Worm (Caenorhabditis elegans) whole organism, L4 larva: ENCODE measurements around the gene E02C12.10.
A peak's percentile ranks its signal among the peaks of the same experiment; 100 is the strongest.

Experiments
- D1046.2 ChIP-seq: fragments of 200-800 bp; sonication (Bioruptor generic); IDR thresholded peaks from 2 replicates; pipeline ENCODE4 v1.3.6; 2022; ENCODE audit warnings: missing genetic modification characterization, missing compliant biosample characterization
- F26F4.8 ChIP-seq: fragments of 200-800 bp; sonication (Bioruptor generic); conservative IDR thresholded peaks from 2 replicates; pipeline ENCODE4 v1.3.6; 2022; ENCODE audit warnings: missing genetic modification characterization, missing compliant biosample characterization
- F49E8.2 ChIP-seq: sonication (generic microtip); optimal IDR thresholded peaks from 2 replicates; lab custom pipeline; 2016; ENCODE audit warnings: missing compliant biosample characterization, mild to moderate bottlenecking, missing genetic modification characterization, borderline replicate concordance
- R02D3.7 ChIP-seq: fragments of 150-350 bp; sonication (generic microtip); optimal IDR thresholded peaks from 3 replicates; lab custom pipeline; 2014; ENCODE audit warnings: missing biosample characterization, missing genetic modification characterization
- T20F7.1 ChIP-seq: fragments of 200-800 bp; sonication (Bioruptor generic); optimal IDR thresholded peaks from 2 replicates; lab custom pipeline; 2018; ENCODE audit warnings: mild to moderate bottlenecking, missing genetic modification characterization, missing compliant biosample characterization
- T26A8.4 ChIP-seq: fragments of 200-800 bp; sonication (Bioruptor generic); IDR thresholded peaks from 2 replicates; pipeline ENCODE4 v1.3.6; 2022; ENCODE audit warnings: missing genetic modification characterization, missing compliant biosample characterization
- Y105C5A.15 ChIP-seq: fragments of 200-800 bp; sonication (Bioruptor generic); IDR thresholded peaks from 2 replicates; pipeline ENCODE4 v1.3.6; 2022; ENCODE audit warnings: missing genetic modification characterization, missing compliant biosample characterization
- Y48G9A.11 ChIP-seq: fragments of 200-800 bp; sonication (Bioruptor generic); IDR thresholded peaks from 2 replicates; pipeline ENCODE4 v1.3.6; 2022; ENCODE audit warnings: missing genetic modification reagents, missing genetic modification characterization, missing compliant biosample characterization
- Y75B8A.6 ChIP-seq: fragments of 200-800 bp; sonication (Bioruptor generic); IDR thresholded peaks from 2 replicates; pipeline ENCODE4 v1.3.6; 2022; ENCODE audit warnings: missing genetic modification reagents, missing genetic modification characterization, missing compliant biosample characterization
- ZK546.5 ChIP-seq, 2 experiments: sonication (generic microtip); optimal IDR thresholded peaks; 2 replicates each; lab custom pipeline; 2017; ENCODE audit warnings: missing biosample characterization in 2 of 2, missing genetic modification characterization in 2 of 2
- aha-1 ChIP-seq: fragments of 150-350 bp; peaks from one replicate; lab custom pipeline; 2014; ENCODE audit warnings: missing biosample characterization, missing genetic modification characterization
- ama-1 ChIP-seq: fragments of 150-350 bp; optimal IDR thresholded peaks from 2 replicates; lab custom pipeline; 2014; ENCODE audit warnings: inconsistent platforms, mixed read lengths
- ceh-20 ChIP-seq: fragments of 200-800 bp; sonication (Bioruptor generic); IDR thresholded peaks from 2 replicates; pipeline ENCODE4 v1.3.6; 2022; ENCODE audit warnings: missing genetic modification reagents, missing genetic modification characterization, missing compliant biosample characterization
- ceh-28 ChIP-seq: fragments of 150-350 bp; optimal IDR thresholded peaks from 2 replicates; lab custom pipeline; 2014; ENCODE audit warnings: missing biosample characterization, missing genetic modification reagents, missing genetic modification characterization
- ceh-44 ChIP-seq: fragments of 200-800 bp; sonication (Bioruptor generic); IDR thresholded peaks from 2 replicates; pipeline ENCODE4 v1.3.6; 2022; ENCODE audit warnings: missing genetic modification reagents, missing genetic modification characterization, missing compliant biosample characterization
- ces-1 ChIP-seq: fragments of 150-350 bp; sonication (generic microtip); optimal IDR thresholded peaks from 4 replicates; lab custom pipeline; 2014; ENCODE audit warnings: missing biosample characterization, missing genetic modification reagents, missing genetic modification characterization
- daf-12 ChIP-seq: fragments of 150-350 bp; optimal IDR thresholded peaks from 2 replicates; lab custom pipeline; 2014; ENCODE audit warnings: missing biosample characterization, missing genetic modification reagents, missing genetic modification characterization
- duxl-1 ChIP-seq: sonication (generic microtip); optimal IDR thresholded peaks from 2 replicates; lab custom pipeline; 2016; ENCODE audit warnings: mild to moderate bottlenecking, missing genetic modification characterization, moderate library complexity, missing compliant biosample characterization; ENCODE audit not compliant: poor library complexity
- egl-43 ChIP-seq: fragments of 200-800 bp; sonication (Bioruptor generic); IDR thresholded peaks from 2 replicates; pipeline ENCODE4 v1.3.6; 2022; ENCODE audit warnings: missing genetic modification reagents, missing genetic modification characterization, missing compliant biosample characterization
- fkh-10 ChIP-seq: fragments of 150-350 bp; optimal IDR thresholded peaks from 2 replicates; lab custom pipeline; 2014; ENCODE audit warnings: missing biosample characterization, missing genetic modification reagents, missing genetic modification characterization
- fos-1 ChIP-seq: fragments of 150-350 bp; optimal IDR thresholded peaks from 2 replicates; lab custom pipeline; 2014; ENCODE audit warnings: missing biosample characterization, missing genetic modification characterization
- gei-8 ChIP-seq: fragments of 200-800 bp; sonication (Bioruptor generic); optimal IDR thresholded peaks from 2 replicates; lab custom pipeline; 2018; ENCODE audit warnings: mild to moderate bottlenecking, missing genetic modification characterization, missing compliant biosample characterization
- hlh-30 ChIP-seq: sonication (generic microtip); optimal IDR thresholded peaks from 2 replicates; lab custom pipeline; 2017; ENCODE audit warnings: antibody characterized with exemption, mild to moderate bottlenecking, missing genetic modification characterization, missing compliant biosample characterization; ENCODE audit not compliant: insufficient read depth
- lin-1 ChIP-seq: fragments of 200-800 bp; sonication (Bioruptor generic); IDR thresholded peaks from 2 replicates; pipeline ENCODE4 v1.3.6; 2022; ENCODE audit warnings: missing genetic modification reagents, missing genetic modification characterization, missing compliant biosample characterization
- lin-13 ChIP-seq: fragments of 150-350 bp; optimal IDR thresholded peaks from 2 replicates; lab custom pipeline; 2014; ENCODE audit warnings: missing biosample characterization, missing genetic modification reagents, missing genetic modification characterization
- lin-15B ChIP-seq: fragments of 150-350 bp; sonication (generic microtip); optimal IDR thresholded peaks from 3 replicates; lab custom pipeline; 2014; ENCODE audit warnings: missing biosample characterization, missing genetic modification characterization
- lin-29 ChIP-seq: fragments of 200-800 bp; sonication (Bioruptor generic); IDR thresholded peaks from 2 replicates; pipeline ENCODE4 v1.3.6; 2022; ENCODE audit warnings: missing genetic modification reagents, missing genetic modification characterization, missing compliant biosample characterization
- lin-39 ChIP-seq: fragments of 150-350 bp; optimal IDR thresholded peaks from 2 replicates; lab custom pipeline; 2014; ENCODE audit warnings: missing biosample characterization, missing genetic modification reagents, missing genetic modification characterization
- lir-3 ChIP-seq: sonication (generic microtip); optimal IDR thresholded peaks from 2 replicates; lab custom pipeline; 2016; ENCODE audit warnings: mild to moderate bottlenecking, missing genetic modification characterization, missing compliant biosample characterization
- lsy-2 ChIP-seq, 2 experiments: fragments of 150-350 bp in 1 of 2; sonication (generic microtip) in 1 of 2; optimal IDR thresholded peaks; 2 replicates each; lab custom pipeline; 2014 to 2017; ENCODE audit warnings: missing biosample characterization in 2 of 2, missing genetic modification characterization in 2 of 2
- madf-9 ChIP-seq: fragments of 200-800 bp; sonication (Bioruptor generic); conservative IDR thresholded peaks from 2 replicates; pipeline ENCODE4 v1.3.6; 2022; ENCODE audit warnings: missing genetic modification reagents, missing genetic modification characterization, missing compliant biosample characterization
- mdl-1 ChIP-seq, 2 experiments: fragments of 150-350 bp in 1 of 2; sonication (generic microtip) in 1 of 2; optimal IDR thresholded peaks; 2 replicates each; lab custom pipeline; 2014 to 2017; ENCODE audit warnings: missing biosample characterization in 2 of 2, missing genetic modification characterization in 2 of 2
- mdt-29 ChIP-seq: fragments of 200-800 bp; sonication (Bioruptor generic); IDR thresholded peaks from 2 replicates; pipeline ENCODE4 v1.3.6; 2022; ENCODE audit warnings: missing genetic modification reagents, missing genetic modification characterization, missing compliant biosample characterization
- mep-1 ChIP-seq: fragments of 150-350 bp; sonication (generic microtip); optimal IDR thresholded peaks from 3 replicates; lab custom pipeline; 2014; ENCODE audit warnings: missing biosample characterization, missing genetic modification characterization
- mes-2 ChIP-seq: sonication (generic microtip); optimal IDR thresholded peaks from 2 replicates; lab custom pipeline; 2016; ENCODE audit warnings: missing genotype, mild to moderate bottlenecking, missing genetic modification characterization, missing compliant biosample characterization; ENCODE audit not compliant: poor library complexity, severe bottlenecking
- nhr-111 ChIP-seq: fragments of 200-800 bp; sonication (Bioruptor generic); optimal IDR thresholded peaks from 2 replicates; lab custom pipeline; 2018; ENCODE audit warnings: mild to moderate bottlenecking, missing genetic modification characterization, missing compliant biosample characterization
- nhr-237 ChIP-seq: sonication (generic microtip); optimal IDR thresholded peaks from 2 replicates; lab custom pipeline; 2017; ENCODE audit warnings: missing biosample characterization, missing genetic modification characterization
- nhr-28 ChIP-seq: fragments of 150-350 bp; optimal IDR thresholded peaks from 2 replicates; lab custom pipeline; 2014; ENCODE audit warnings: missing biosample characterization, missing genetic modification characterization
- nhr-77 ChIP-seq: fragments of 150-350 bp; optimal IDR thresholded peaks from 2 replicates; lab custom pipeline; 2014; ENCODE audit warnings: missing biosample characterization, missing genetic modification characterization
- php-3 ChIP-seq: fragments of 200-800 bp; sonication (Bioruptor generic); IDR thresholded peaks from 2 replicates; pipeline ENCODE4 v1.3.6; 2022; ENCODE audit warnings: missing genetic modification reagents, missing genetic modification characterization, missing compliant biosample characterization
- set-16 ChIP-seq: fragments of 200-800 bp; sonication (Bioruptor generic); IDR thresholded peaks from 2 replicates; pipeline ENCODE4 v1.3.6; 2022; ENCODE audit warnings: missing genetic modification reagents, missing genetic modification characterization, missing compliant biosample characterization
- snpc-1.2 ChIP-seq: fragments of 200-800 bp; sonication (Bioruptor generic); IDR thresholded peaks from 2 replicates; pipeline ENCODE4 v1.3.6; 2022; ENCODE audit warnings: missing genetic modification reagents, missing genetic modification characterization, missing compliant biosample characterization
- tra-1 ChIP-seq: fragments of 200-800 bp; sonication (Bioruptor generic); IDR thresholded peaks from 2 replicates; pipeline ENCODE4 v1.3.6; 2022; ENCODE audit warnings: missing genetic modification reagents, missing genetic modification characterization, missing compliant biosample characterization
- unc-39 ChIP-seq: sonication (generic microtip); optimal IDR thresholded peaks from 2 replicates; lab custom pipeline; 2017; ENCODE audit warnings: missing biosample characterization, missing genetic modification characterization
- unc-62 ChIP-seq, 3 experiments: fragments of 150-350 bp in 1 of 3; sonication (generic microtip); optimal IDR thresholded peaks in 2 of 3; peaks in 1 of 3; 1 replicate in 1 of 3; 2 replicates in 2 of 3; lab custom pipeline; 2014 to 2017; ENCODE audit warnings: missing biosample characterization in 3 of 3, missing genetic modification characterization in 3 of 3, missing genetic modification reagents in 3 of 3, missing genotype in 1 of 3
- zip-2 ChIP-seq: fragments of 150-350 bp; optimal IDR thresholded peaks from 2 replicates; lab custom pipeline; 2014; ENCODE audit warnings: missing biosample characterization, missing genetic modification characterization
- ztf-11 ChIP-seq: fragments of 150-350 bp; optimal IDR thresholded peaks from 2 replicates; lab custom pipeline; 2014; ENCODE audit warnings: missing biosample characterization, missing genetic modification characterization
- ztf-7 ChIP-seq: fragments of 150-350 bp; optimal IDR thresholded peaks from 2 replicates; lab custom pipeline; 2014; ENCODE audit warnings: missing biosample characterization, missing genetic modification characterization

E02C12.10 gene

ce11 chrV:9378335-9378734 lies at the start of gene E02C12.10:
Gene E02C12.10, minus strand, starts transcription at chrV:9378409.
- TF ChIP-seq nhr-28 (tag; lab: Kevin White, UChicago) (peak; percentile 69), gei-8 (GFP tag; lab: Kevin White, UChicago) (no peak)
- TF ChIP-seq, all 104 proteins: peak for 1

- TF ChIP-seq ceh-20: no peak
Measured at ce11 chrV:9427075-9427474, 48.9 kb upstream of the E02C12.10 start, which contains the start of gene F36D4.6. Gene F36D4.6, minus strand, starts transcription at chrV:9427175.

- no peak for TF ChIP-seq set-16 (GFP tag; lab: Robert Waterston, UW)
- no peak for TF ChIP-seq ztf-11
- no peak for TF ChIP-seq unc-39 (tag; lab: Kevin White, UChicago)
- no peak for TF ChIP-seq lin-29 (GFP tag; lab: Robert Waterston, UW)
- TF ChIP-seq hlh-30 (tag; lab: Kevin White, UChicago): peak; percentile 4
- no peak for TF ChIP-seq ztf-7 (tag; lab: Kevin White, UChicago)
- TF ChIP-seq nhr-28 (tag; lab: Kevin White, UChicago): no peak
- no peak for TF ChIP-seq snpc-1.2 (GFP tag; lab: Robert Waterston, UW)
- TF ChIP-seq lsy-2 (tag; optimal IDR thresholded peaks at IDR 0.05; lab: Kevin White, UChicago): peak in 1 of 2 experiments; percentile 66
- TF ChIP-seq R02D3.7 (tag; lab: Kevin White, UChicago): no peak
- TF ChIP-seq nhr-111 (GFP tag; lab: Kevin White, UChicago): no peak
- no peak for TF ChIP-seq mdl-1 (tag; optimal IDR thresholded peaks at IDR 0.05; lab: Kevin White, UChicago)
- no peak for TF ChIP-seq F26F4.8 (GFP tag; lab: Robert Waterston, UW)
- TF ChIP-seq php-3 (GFP tag; lab: Robert Waterston, UW): no peak
- TF ChIP-seq ceh-44: no peak
- peak; percentile 39 for TF ChIP-seq mep-1 (tag; lab: Kevin White, UChicago)
- TF ChIP-seq nhr-237 (tag; lab: Kevin White, UChicago): no peak
- no peak for TF ChIP-seq ama-1 (lab: Kevin White, UChicago)
- no peak for TF ChIP-seq duxl-1 (tag; lab: Kevin White, UChicago)
- no peak for TF ChIP-seq tra-1 (GFP tag; lab: Robert Waterston, UW)
- TF ChIP-seq unc-62 (GFP tag; optimal IDR thresholded peaks at IDR 0.05 in 1 of 2; lab: Kevin White, UChicago): peak in 1 of 2 experiments; percentile 10
- no peak for TF ChIP-seq unc-62 (tag; optimal IDR thresholded peaks at IDR 0.05; lab: Kevin White, UChicago)
- no peak for TF ChIP-seq nhr-77 (tag; lab: Kevin White, UChicago)
- no peak for TF ChIP-seq ceh-28 (tag; lab: Kevin White, UChicago)
- TF ChIP-seq mes-2 (tag; lab: Kevin White, UChicago): peak; percentile 28
- no peak for TF ChIP-seq Y105C5A.15 (GFP tag; lab: Robert Waterston, UW)
- TF ChIP-seq lin-13 (GFP tag; lab: Kevin White, UChicago): no peak
- peak; percentile 47 for TF ChIP-seq fkh-10
- TF ChIP-seq aha-1 (tag; lab: Kevin White, UChicago): no peak
- no peak for TF ChIP-seq daf-12
- peak; percentile 18 for TF ChIP-seq ces-1 (GFP tag; lab: Kevin White, UChicago)
- TF ChIP-seq fos-1 (tag; lab: Kevin White, UChicago): no peak
- TF ChIP-seq ZK546.5 (tag; optimal IDR thresholded peaks at IDR 0.05; lab: Kevin White, UChicago): no peak
- TF ChIP-seq lin-1: no peak
- no peak for TF ChIP-seq madf-9
- TF ChIP-seq mdt-29: no peak
- no peak for TF ChIP-seq D1046.2 (GFP tag; lab: Robert Waterston, UW)
- no peak for TF ChIP-seq Y48G9A.11 (GFP tag; lab: Robert Waterston, UW)
- no peak for TF ChIP-seq lin-15B (tag; lab: Kevin White, UChicago)
- no peak for TF ChIP-seq F49E8.2
- TF ChIP-seq lin-39: no peak
- no peak for TF ChIP-seq T20F7.1 (GFP tag; lab: Kevin White, UChicago)
- TF ChIP-seq T26A8.4: no peak
- TF ChIP-seq gei-8 (GFP tag; lab: Kevin White, UChicago): no peak
- no peak for TF ChIP-seq Y75B8A.6 (GFP tag; lab: Robert Waterston, UW)
- TF ChIP-seq lir-3 (tag; lab: Kevin White, UChicago): no peak
- TF ChIP-seq egl-43: no peak
- TF ChIP-seq zip-2: no peak
Measured at ce11 chrV:9425593-9425992, 47.4 kb upstream of the E02C12.10 start, which contains the start of gene F36D4.5. Gene F36D4.5, minus strand, starts transcription at chrV:9425817.
